Fruit fly (Drosophila melanogaster) whole organism, embryonic: ENCODE measurements around the gene Tssk.
A peak's percentile ranks its signal among the peaks of the same experiment; 100 is the strongest.

Experiments used
- Ada2b ChIP-seq: fragments of 200-800 bp; sonication (Bioruptor generic); IDR thresholded peaks from 2 replicates; pipeline ENCODE4 v1.3.6; 2022; ENCODE audit warnings: missing biosample characterization, missing genetic modification characterization
- CG1024 ChIP-seq: fragments of 200-800 bp; sonication (Bioruptor generic); IDR thresholded peaks from 2 replicates; pipeline ENCODE4 v1.3.6; 2022; ENCODE audit warnings: missing biosample characterization, missing genetic modification characterization
- CG10565 ChIP-seq: fragments of 200-800 bp; sonication (Bioruptor generic); optimal IDR thresholded peaks from 3 replicates; lab custom pipeline; 2016; ENCODE audit warnings: missing biosample characterization, mild to moderate bottlenecking, missing genetic modification characterization
- CG10979 ChIP-seq: fragments of 200-800 bp; sonication (Bioruptor generic); optimal IDR thresholded peaks from 2 replicates; lab custom pipeline; 2018; ENCODE audit warnings: missing biosample characterization, mild to moderate bottlenecking, missing genetic modification characterization, moderate library complexity
- CG11456 ChIP-seq: fragments of 200-800 bp; sonication (Bioruptor generic); IDR thresholded peaks from 3 replicates; pipeline ENCODE4 v1.3.6; 2022; ENCODE audit warnings: missing biosample characterization, missing genetic modification characterization
- CG12071 ChIP-seq: fragments of 200-800 bp; sonication (Bioruptor generic); optimal IDR thresholded peaks from 3 replicates; lab custom pipeline; 2018; ENCODE audit warnings: missing biosample characterization, mild to moderate bottlenecking, missing genetic modification characterization
- CG15269 ChIP-seq: fragments of 200-800 bp; sonication (Bioruptor generic); optimal IDR thresholded peaks from 2 replicates; lab custom pipeline; 2018; ENCODE audit warnings: missing biosample characterization, mild to moderate bottlenecking, missing genetic modification characterization, moderate library complexity
- CG1602 ChIP-seq: fragments of 200-800 bp; sonication (Bioruptor generic); optimal IDR thresholded peaks from 3 replicates; lab custom pipeline; 2016; ENCODE audit warnings: missing biosample characterization, missing genetic modification characterization
- CG17186 ChIP-seq: fragments of 200-800 bp; sonication (Bioruptor generic); optimal IDR thresholded peaks from 3 replicates; lab custom pipeline; 2017; ENCODE audit warnings: missing biosample characterization, missing genetic modification reagents, missing genetic modification characterization
- CG17385 ChIP-seq: fragments of 200-800 bp; sonication (Bioruptor generic); optimal IDR thresholded peaks from 3 replicates; lab custom pipeline; 2018; ENCODE audit warnings: missing biosample characterization, mild to moderate bottlenecking, missing genetic modification characterization
- CG18599 ChIP-seq: fragments of 200-800 bp; sonication (Bioruptor generic); optimal IDR thresholded peaks from 3 replicates; lab custom pipeline; 2017; ENCODE audit warnings: missing biosample characterization, missing genetic modification characterization, mild to moderate bottlenecking, moderate library complexity, missing genetic modification reagents
- CG18619 ChIP-seq: fragments of 200-800 bp; sonication (Bioruptor generic); optimal IDR thresholded peaks from 3 replicates; lab custom pipeline; 2017; ENCODE audit warnings: missing biosample characterization, mild to moderate bottlenecking, missing genetic modification characterization
- CG2712 ChIP-seq: fragments of 200-800 bp; optimal IDR thresholded peaks from 3 replicates; lab custom pipeline; 2019; ENCODE audit warnings: missing biosample characterization, mild to moderate bottlenecking, missing genetic modification characterization, moderate library complexity
- CG2889 ChIP-seq: fragments of 200-800 bp; sonication (Bioruptor generic); IDR thresholded peaks from 3 replicates; pipeline ENCODE4 v1.3.6; 2022; ENCODE audit warnings: missing biosample characterization, missing genetic modification characterization
- CG31388 ChIP-seq: fragments of 200-800 bp; sonication (Bioruptor generic); optimal IDR thresholded peaks from 2 replicates; lab custom pipeline; 2016; ENCODE audit warnings: missing biosample characterization, missing genetic modification characterization
- CG3163 ChIP-seq: fragments of 200-800 bp; sonication (Bioruptor generic); optimal IDR thresholded peaks from 3 replicates; lab custom pipeline; 2016; ENCODE audit warnings: missing biosample characterization, missing genetic modification characterization
- CG32767 ChIP-seq: fragments of 200-800 bp; sonication (Bioruptor generic); IDR thresholded peaks from 2 replicates; pipeline ENCODE4 v1.3.6; 2022; ENCODE audit warnings: missing biosample characterization, missing genetic modification characterization
- CG33213 ChIP-seq: fragments of 200-800 bp; sonication (Bioruptor generic); optimal IDR thresholded peaks from 3 replicates; lab custom pipeline; 2016; ENCODE audit warnings: missing biosample characterization, missing genetic modification characterization
- CG43689 ChIP-seq: fragments of 200-800 bp; sonication (Bioruptor generic); IDR thresholded peaks from 2 replicates; pipeline ENCODE4 v1.3.6; 2022; ENCODE audit warnings: missing biosample characterization, missing genetic modification characterization
- CG8359 ChIP-seq: fragments of 200-800 bp; sonication (Bioruptor generic); optimal IDR thresholded peaks from 2 replicates; lab custom pipeline; 2017; ENCODE audit warnings: missing biosample characterization, mild to moderate bottlenecking, missing genetic modification characterization, borderline replicate concordance
- CkIIα-i1 ChIP-seq: fragments of 200-800 bp; sonication (Bioruptor generic); IDR thresholded peaks from 2 replicates; pipeline ENCODE4 v1.3.6; 2022; ENCODE audit warnings: missing biosample characterization, missing genetic modification characterization
- Doc2 ChIP-seq: fragments of 200-800 bp; sonication (Bioruptor generic); IDR thresholded peaks from 2 replicates; pipeline ENCODE4 v1.3.6; 2022; ENCODE audit warnings: missing biosample characterization, missing genetic modification characterization
- Dp ChIP-seq: fragments of 200-800 bp; sonication (Bioruptor generic); optimal IDR thresholded peaks from 2 replicates; lab custom pipeline; 2018; ENCODE audit warnings: missing biosample characterization, mild to moderate bottlenecking, missing genetic modification characterization, moderate library complexity
- Elba2 ChIP-seq: fragments of 200-800 bp; sonication (Bioruptor generic); optimal IDR thresholded peaks from 3 replicates; lab custom pipeline; 2016; ENCODE audit warnings: missing biosample characterization, missing genetic modification characterization
- Ets65A ChIP-seq: fragments of 200-800 bp; sonication (Bioruptor generic); peaks from one replicate; lab custom pipeline; 2016; ENCODE audit warnings: missing biosample characterization, missing genetic modification characterization
- HHEX ChIP-seq: fragments of 200-800 bp; sonication (Bioruptor generic); optimal IDR thresholded peaks from 3 replicates; lab custom pipeline; 2017; ENCODE audit warnings: missing biosample characterization, mild to moderate bottlenecking, missing genetic modification characterization, missing genetic modification reagents
- Lpt ChIP-seq: fragments of >200 bp; optimal IDR thresholded peaks from 2 replicates; lab custom pipeline; 2018; ENCODE audit warnings: missing biosample characterization, missing genetic modification characterization
- PHDP ChIP-seq: fragments of 200-800 bp; sonication (Bioruptor generic); optimal IDR thresholded peaks from 3 replicates; lab custom pipeline; 2018; ENCODE audit warnings: missing biosample characterization, mild to moderate bottlenecking, missing genetic modification characterization, moderate library complexity
- Rfx ChIP-seq: fragments of 200-800 bp; sonication (Bioruptor generic); IDR thresholded peaks from 2 replicates; pipeline ENCODE4 v1.3.6; 2022; ENCODE audit warnings: missing biosample characterization, missing genetic modification characterization
- Stat92E ChIP-seq, 3 experiments: fragments of >200 bp in 2 of 3; fragments of 200-800 bp in 1 of 3; sonication (Bioruptor generic) in 1 of 3; optimal IDR thresholded peaks; 2 replicates each; lab custom pipeline; 2017 to 2019; ENCODE audit warnings: missing biosample characterization in 3 of 3, missing genetic modification characterization in 3 of 3, mild to moderate bottlenecking in 1 of 3, moderate library complexity in 1 of 3
- TFAM ChIP-seq: fragments of 200-800 bp; sonication (Bioruptor generic); optimal IDR thresholded peaks from 2 replicates; lab custom pipeline; 2017; ENCODE audit warnings: missing biosample characterization, missing genetic modification characterization, inconsistent platforms
- Trl ChIP-seq, 3 experiments: fragments of >200 bp in 2 of 3; fragments of 200-800 bp in 1 of 3; sonication (Bioruptor generic) in 1 of 3; optimal IDR thresholded peaks; 2 replicates in 1 of 3; 3 replicates in 2 of 3; lab custom pipeline; 2016 to 2017; ENCODE audit warnings: missing biosample characterization in 1 of 3, missing genetic modification characterization in 1 of 3
- Vsx1 ChIP-seq: fragments of 200-800 bp; sonication (Bioruptor generic); optimal IDR thresholded peaks from 2 replicates; lab custom pipeline; 2017; ENCODE audit warnings: missing biosample characterization, mild to moderate bottlenecking, missing genetic modification characterization, missing genetic modification reagents
- amos ChIP-seq: fragments of 200-800 bp; sonication (Bioruptor generic); IDR thresholded peaks from 2 replicates; pipeline ENCODE4 v1.3.6; 2022; ENCODE audit warnings: missing biosample characterization, missing genetic modification characterization; ENCODE audit not compliant: partially characterized antibody
- ci ChIP-seq: fragments of 200-800 bp; sonication (Bioruptor generic); IDR thresholded peaks from 3 replicates; pipeline ENCODE4 v1.3.6; 2022; ENCODE audit warnings: missing biosample characterization, missing genetic modification characterization
- dimm ChIP-seq: fragments of 200-800 bp; sonication (Bioruptor generic); IDR thresholded peaks from 2 replicates; pipeline ENCODE4 v1.3.6; 2022; ENCODE audit warnings: missing biosample characterization, missing genetic modification characterization
- ewg ChIP-seq: fragments of 200-800 bp; sonication (Bioruptor generic); optimal IDR thresholded peaks from 3 replicates; lab custom pipeline; 2017; ENCODE audit warnings: mild to moderate bottlenecking, missing biosample characterization, missing genetic modification reagents, missing genetic modification characterization
- fd64A ChIP-seq: fragments of 200-800 bp; sonication (Bioruptor generic); optimal IDR thresholded peaks from 3 replicates; lab custom pipeline; 2018; ENCODE audit warnings: missing biosample characterization, mild to moderate bottlenecking, missing genetic modification characterization
- ham ChIP-seq: fragments of 200-800 bp; sonication (Bioruptor generic); IDR thresholded peaks from 2 replicates; pipeline ENCODE4 v1.3.6; 2022; ENCODE audit warnings: missing biosample characterization, missing genetic modification characterization
- hth ChIP-seq: fragments of >200 bp; optimal IDR thresholded peaks from 2 replicates; lab custom pipeline; 2017; ENCODE audit warnings: inconsistent platforms
- knrl ChIP-seq: fragments of 200-800 bp; sonication (Bioruptor generic); IDR thresholded peaks from 3 replicates; pipeline ENCODE4 v1.3.6; 2022; ENCODE audit warnings: missing biosample characterization, missing genetic modification characterization; ENCODE audit not compliant: partially characterized antibody
- odd ChIP-seq: fragments of 200-800 bp; sonication (Bioruptor generic); optimal IDR thresholded peaks from 2 replicates; lab custom pipeline; 2017; ENCODE audit warnings: missing biosample characterization, mild to moderate bottlenecking, missing genetic modification characterization
- phol ChIP-seq: fragments of 200-800 bp; sonication (Bioruptor generic); optimal IDR thresholded peaks from 3 replicates; lab custom pipeline; 2018; ENCODE audit warnings: missing biosample characterization, mild to moderate bottlenecking, missing genetic modification characterization, moderate library complexity
- scrt ChIP-seq: fragments of 200-800 bp; sonication (Bioruptor generic); optimal IDR thresholded peaks from 2 replicates; lab custom pipeline; 2018; ENCODE audit warnings: missing biosample characterization, mild to moderate bottlenecking, missing genetic modification characterization, moderate library complexity
- sisA ChIP-seq: fragments of 200-800 bp; sonication (Bioruptor generic); IDR thresholded peaks from 2 replicates; pipeline ENCODE4 v1.3.6; 2022; ENCODE audit warnings: missing biosample characterization, missing genetic modification characterization
- toy ChIP-seq: fragments of 200-800 bp; sonication (Bioruptor generic); IDR thresholded peaks from 2 replicates; pipeline ENCODE4 v1.3.6; 2022; ENCODE audit warnings: missing biosample characterization, missing genetic modification characterization
- tup ChIP-seq: fragments of 200-800 bp; sonication (Bioruptor generic); optimal IDR thresholded peaks from 2 replicates; lab custom pipeline; 2016; ENCODE audit warnings: missing biosample characterization, mild to moderate bottlenecking, missing genetic modification characterization, moderate library complexity
- usp ChIP-seq: fragments of >200 bp; optimal IDR thresholded peaks from 2 replicates; lab custom pipeline; 2017; ENCODE audit warnings: missing biosample characterization, missing genetic modification characterization
- zf30C ChIP-seq: fragments of 200-800 bp; sonication (Bioruptor generic); optimal IDR thresholded peaks from 3 replicates; lab custom pipeline; 2018; ENCODE audit warnings: missing biosample characterization, mild to moderate bottlenecking, missing genetic modification characterization

Gene Tssk

dm6 chr3R:18573699-18574259, 24.7 kb upstream of the Tssk start (continued):
- TF ChIP-seq CG1024 (GFP tag; lab: Robert Waterston, UW) (peak; percentile 51; the same call in 1 of the 2 replicates), CG2712 (tag; lab: Kevin White, UChicago) (peak; percentile 96), usp (GFP tag; lab: Kevin White, UChicago) (no peak), Stat92E (GFP tag; optimal IDR thresholded peaks at IDR 0.05; lab: Kevin White, UChicago) (peak in 1 of 3 experiments; percentile 72), ci (GFP tag; lab: Robert Waterston, UW) (peak; percentile 91), tup (GFP tag; lab: Kevin White, UChicago) (peak; percentile 73), fd64A (GFP tag; lab: Kevin White, UChicago) (peak; percentile 71), dimm (GFP tag; lab: Robert Waterston, UW) (no peak; the same call in 1 of the 2 replicates), Dp (no peak), scrt (GFP tag; lab: Kevin White, UChicago) (peak; percentile 78), Ets65A (peak; percentile 95), HHEX (GFP tag; lab: Kevin White, UChicago) (peak; percentile 94), toy (GFP tag; lab: Robert Waterston, UW) (peak; percentile 73; the same call in 1 of the 2 replicates), zf30C (GFP tag; lab: Kevin White, UChicago) (no peak), odd (GFP tag; lab: Kevin White, UChicago) (peak; percentile 94), sisA (peak; percentile 90), CG10565 (GFP tag; lab: Kevin White, UChicago) (peak; percentile 76), CG8359 (GFP tag; lab: Kevin White, UChicago) (peak; percentile 80), TFAM (GFP tag; lab: Kevin White, UChicago) (peak; percentile 66), CG43689 (GFP tag; lab: Robert Waterston, UW) (peak; percentile 74), CG12071 (GFP tag; lab: Kevin White, UChicago) (peak; percentile 83), phol (peak; percentile 95), Rfx (peak; percentile 92), Lpt (no peak), hth (no peak), ham (0 out of 2 replicates have a peak, but pooled peaks have one; percentile 22), Doc2 (GFP tag; lab: Robert Waterston, UW) (peak; percentile 61), CG17186 (GFP tag; lab: Kevin White, UChicago) (peak; percentile 73), CG1602 (GFP tag; lab: Kevin White, UChicago) (peak; percentile 95), CG10979 (tag; lab: Kevin White, UChicago) (peak; percentile 94), CG18599 (GFP tag; lab: Kevin White, UChicago) (peak; percentile 94), CG18619 (peak; percentile 95), CG3163 (GFP tag; lab: Kevin White, UChicago) (peak; percentile 84), CG2889 (peak; percentile 78; the same call in 1 of the 3 replicates), CG11456 (GFP tag; lab: Robert Waterston, UW) (peak; percentile 90), CG32767 (GFP tag; lab: Robert Waterston, UW) (peak; percentile 89), CG17385 (peak; percentile 93), knrl (GFP tag; lab: Robert Waterston, UW) (no peak; the same call in 2 of the 3 replicates), Ada2b (peak; percentile 84), CG31388 (GFP tag; lab: Kevin White, UChicago) (peak; percentile 79), Trl (optimal IDR thresholded peaks at IDR 0.05; lab: Kevin White, UChicago) (peak; percentile 91 to 95), Trl (GFP tag; optimal IDR thresholded peaks at IDR 0.05; lab: Kevin White, UChicago) (peak; percentile 87), Vsx1 (peak; percentile 89), PHDP (peak; percentile 96), Elba2 (GFP tag; lab: Kevin White, UChicago) (peak; percentile 50), amos (GFP tag; lab: Robert Waterston, UW) (no peak), CkIIα-i1 (GFP tag; lab: Robert Waterston, UW) (peak; percentile 56; the same call in 1 of the 2 replicates), ewg (GFP tag; lab: Kevin White, UChicago) (peak; percentile 90), CG15269 (tag; lab: Kevin White, UChicago) (peak; percentile 96), CG33213 (GFP tag; lab: Kevin White, UChicago) (peak; percentile 67)
